Worm (Caenorhabditis elegans) whole organism, young adult: Measurements from ENCODE around the gene T13A10.64.

Source experiments
- B0261.1 ChIP-seq: sonication (generic microtip); optimal IDR thresholded peaks from 2 replicates; lab custom pipeline; 2016; ENCODE audit warnings: mild to moderate bottlenecking, missing genetic modification characterization, moderate library complexity, missing compliant biosample characterization
- dox-1 ChIP-seq: fragments of 200-800 bp; sonication (Bioruptor generic); IDR thresholded peaks from 2 replicates; pipeline ENCODE4 v1.3.6; 2022; ENCODE audit warnings: missing genetic modification reagents, missing genetic modification characterization, missing compliant biosample characterization

DNA sequence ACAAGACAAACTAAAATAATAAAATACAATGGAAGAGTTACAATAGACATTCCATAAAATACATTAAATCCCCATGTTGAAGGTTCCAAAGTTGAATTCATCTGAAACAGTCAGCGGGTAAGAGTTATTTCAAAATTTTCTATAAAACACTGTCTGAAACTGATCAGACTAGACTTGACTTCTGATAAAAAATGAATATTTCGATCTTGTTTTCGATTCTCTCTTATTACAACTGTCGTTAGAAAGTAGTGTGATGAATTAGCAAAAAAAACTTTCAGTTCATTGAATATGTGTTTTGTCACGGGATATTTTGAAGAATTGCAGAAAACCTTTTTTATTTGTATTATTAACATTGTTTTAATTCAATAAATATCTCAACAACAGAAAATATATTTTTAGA, 47.0 kb downstream of the T13A10.64 start, which contains the start of gene srv-26:
- TF ChIP-seq dox-1 (GFP tag; lab: Robert Waterston, UW) (no peak), B0261.1 (no peak)
